Fruit fly (Drosophila melanogaster) whole organism, adult: ENCODE results near the gene Wnt6.

Experiments
- CG12768 ChIP-seq: fragments of 200-800 bp; sonication (Bioruptor generic); optimal IDR thresholded peaks from 2 replicates; lab custom pipeline; 2017; ENCODE audit warnings: missing biosample characterization, missing genetic modification characterization, mild to moderate bottlenecking, moderate library complexity, missing genetic modification reagents
- CG14711 ChIP-seq: fragments of 200-800 bp; sonication (Bioruptor generic); optimal IDR thresholded peaks from 2 replicates; lab custom pipeline; 2018; ENCODE audit warnings: missing biosample characterization, mild to moderate bottlenecking, missing genetic modification characterization, moderate library complexity
- CG1620 ChIP-seq: fragments of 200-800 bp; sonication (Bioruptor generic); optimal IDR thresholded peaks from 2 replicates; lab custom pipeline; 2016; ENCODE audit warnings: missing biosample characterization, missing genetic modification characterization
- CG7045 ChIP-seq: fragments of 200-800 bp; sonication (Bioruptor generic); optimal IDR thresholded peaks from 2 replicates; lab custom pipeline; 2017; ENCODE audit warnings: missing biosample characterization, mild to moderate bottlenecking, missing genetic modification characterization
- CG7101 ChIP-seq: fragments of 200-800 bp; sonication (Bioruptor generic); optimal IDR thresholded peaks from 2 replicates; lab custom pipeline; 2018; ENCODE audit warnings: missing biosample characterization, mild to moderate bottlenecking, missing genetic modification characterization, moderate library complexity
- Crg-1 ChIP-seq: fragments of 200-800 bp; sonication (Bioruptor generic); optimal IDR thresholded peaks from 2 replicates; lab custom pipeline; 2016; ENCODE audit warnings: missing biosample characterization, missing genetic modification characterization
- Hr96 ChIP-seq: fragments of 200-800 bp; sonication (Bioruptor generic); optimal IDR thresholded peaks from 2 replicates; lab custom pipeline; 2016; ENCODE audit warnings: missing biosample characterization, missing genetic modification characterization
- bab1 ChIP-seq: fragments of 200-800 bp; sonication (Bioruptor generic); optimal IDR thresholded peaks from 3 replicates; lab custom pipeline; 2019; ENCODE audit warnings: missing biosample characterization, mild to moderate bottlenecking, missing genetic modification characterization, moderate library complexity
- cnc ChIP-seq, 2 experiments: fragments of >200 bp; optimal IDR thresholded peaks; 2 replicates each; lab custom pipeline; 2017
- kay ChIP-seq: fragments of 200-800 bp; sonication (Bioruptor generic); peaks from one replicate; lab custom pipeline; 2016; ENCODE audit warnings: missing biosample characterization, missing genetic modification characterization, borderline replicate concordance
- ovo ChIP-seq: fragments of 200-800 bp; sonication (Bioruptor generic); optimal IDR thresholded peaks from 2 replicates; lab custom pipeline; 2016; ENCODE audit warnings: missing biosample characterization, missing genetic modification characterization
- pad ChIP-seq: fragments of 200-800 bp; sonication (Bioruptor generic); optimal IDR thresholded peaks from 3 replicates; lab custom pipeline; 2017; ENCODE audit warnings: missing biosample characterization, missing genetic modification characterization, mild to moderate bottlenecking, moderate library complexity, missing genetic modification reagents
- toe ChIP-seq: fragments of 200-800 bp; sonication (Bioruptor generic); optimal IDR thresholded peaks from 2 replicates; lab custom pipeline; 2016; ENCODE audit warnings: missing biosample characterization, missing genetic modification characterization

dm6 chr2L:7326405-7326804 is 7.1 kb upstream of the Wnt6 start:
- TF ChIP-seq cnc (optimal IDR thresholded peaks at IDR 0.05; lab: Kevin White, UChicago) (no peak), Hr96 (GFP tag; lab: Kevin White, UChicago) (no peak), CG14711 (tag; lab: Kevin White, UChicago) (no peak), ovo (GFP tag; lab: Kevin White, UChicago) (no peak), bab1 (no peak), CG7045 (GFP tag; lab: Kevin White, UChicago) (no peak), CG1620 (GFP tag; lab: Kevin White, UChicago) (no peak), CG12768 (GFP tag; lab: Kevin White, UChicago) (no peak), Crg-1 (GFP tag; lab: Kevin White, UChicago) (no peak), CG7101 (tag; lab: Kevin White, UChicago) (no peak), kay (no peak), toe (GFP tag; lab: Kevin White, UChicago) (no peak), pad (no peak)
